Worm (Caenorhabditis elegans) whole organism, young adult: Measurements from ENCODE around the gene clec-153.

Experiments used
- ZK185.1 ChIP-seq: sonication (generic microtip); optimal IDR thresholded peaks from 2 replicates; lab custom pipeline; 2016; ENCODE audit warnings: mild to moderate bottlenecking, missing genetic modification characterization, missing compliant biosample characterization; ENCODE audit not compliant: poor library complexity, severe bottlenecking
- bed-1 ChIP-seq: fragments of 200-800 bp; sonication (Bioruptor generic); IDR thresholded peaks from 2 replicates; pipeline ENCODE4 v1.3.6; 2022; ENCODE audit warnings: missing genetic modification reagents, missing genetic modification characterization, missing compliant biosample characterization
- dox-1 ChIP-seq: fragments of 200-800 bp; sonication (Bioruptor generic); IDR thresholded peaks from 2 replicates; pipeline ENCODE4 v1.3.6; 2022; ENCODE audit warnings: missing genetic modification reagents, missing genetic modification characterization, missing compliant biosample characterization
- lsl-1 ChIP-seq: fragments of 200-800 bp; sonication (Bioruptor generic); optimal IDR thresholded peaks from 2 replicates; lab custom pipeline; 2018; ENCODE audit warnings: mild to moderate bottlenecking, missing genetic modification characterization, moderate library complexity, missing compliant biosample characterization
- nhr-90 ChIP-seq: sonication (generic microtip); optimal IDR thresholded peaks from 2 replicates; lab custom pipeline; 2016; ENCODE audit warnings: missing genotype, mild to moderate bottlenecking, missing genetic modification characterization, missing compliant biosample characterization
- rcor-1 ChIP-seq: fragments of 200-800 bp; sonication (Bioruptor generic); IDR thresholded peaks from 2 replicates; pipeline ENCODE4 v1.3.6; 2022; ENCODE audit warnings: missing genetic modification reagents, missing genetic modification characterization, missing compliant biosample characterization
- snpc-4 ChIP-seq, 5 experiments: fragments of 150-350 bp in 1 of 5; sonication (generic microtip) in 4 of 5; optimal IDR thresholded peaks; 2 replicates each; lab custom pipeline; 2014 to 2018; ENCODE audit warnings: missing genetic modification characterization in 5 of 5, missing biosample characterization in 3 of 5, antibody characterized with exemption in 2 of 5, mild to moderate bottlenecking in 2 of 5, missing compliant biosample characterization in 2 of 5, missing genotype in 2 of 5, moderate library complexity in 2 of 5, missing genetic modification reagents in 1 of 5
- unc-130 ChIP-seq: sonication (generic microtip); optimal IDR thresholded peaks from 2 replicates; lab custom pipeline; 2016; ENCODE audit warnings: missing genetic modification reagents, missing genetic modification characterization, missing compliant biosample characterization
- unc-62 ChIP-seq: fragments of 150-350 bp; optimal IDR thresholded peaks from 2 replicates; lab custom pipeline; 2014; ENCODE audit warnings: missing biosample characterization, missing genetic modification reagents, missing genetic modification characterization

DNA sequence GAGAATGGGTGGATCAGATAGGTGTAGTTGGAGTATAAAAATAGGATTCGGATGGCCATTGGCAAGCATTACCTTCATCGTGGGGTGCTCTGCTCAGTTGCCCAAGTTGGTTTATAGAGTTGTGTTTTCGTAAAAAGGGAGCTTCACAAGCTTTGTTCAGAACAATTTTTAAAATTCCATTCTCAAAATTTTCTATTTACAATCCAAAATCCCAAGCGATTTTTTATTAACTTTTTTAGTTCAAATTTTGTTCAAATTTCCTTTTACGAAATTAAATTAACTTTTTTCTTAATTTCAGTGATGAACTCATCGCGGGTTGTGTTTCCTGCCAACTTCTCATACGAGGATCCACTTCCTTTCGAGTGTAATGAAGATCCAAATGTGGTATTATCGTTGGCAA, 42.4 kb downstream of the clec-153 start, which contains the start of gene srg-10:
- no peak for TF ChIP-seq unc-62 (GFP tag; lab: Kevin White, UChicago)
- no peak for TF ChIP-seq rcor-1 (GFP tag; lab: Robert Waterston, UW)
- TF ChIP-seq dox-1, result no peak
- TF ChIP-seq unc-130 (GFP tag; lab: Kevin White, UChicago), result no peak
- no peak for TF ChIP-seq bed-1 (GFP tag; lab: Robert Waterston, UW)
- no peak for TF ChIP-seq ZK185.1 (tag; lab: Kevin White, UChicago)
- no peak for TF ChIP-seq nhr-90 (tag; lab: Kevin White, UChicago)
- no peak for TF ChIP-seq lsl-1 (GFP tag; lab: Kevin White, UChicago)
- no peak for TF ChIP-seq snpc-4 (GFP tag; optimal IDR thresholded peaks at IDR 0.05; lab: Kevin White, UChicago)
- TF ChIP-seq snpc-4 (tag; optimal IDR thresholded peaks at IDR 0.05; lab: Kevin White, UChicago), result no peak
